Fruit fly (Drosophila melanogaster): ENCODE measurements around the gene Abd-B.

Gene Abd-B

DNA sequence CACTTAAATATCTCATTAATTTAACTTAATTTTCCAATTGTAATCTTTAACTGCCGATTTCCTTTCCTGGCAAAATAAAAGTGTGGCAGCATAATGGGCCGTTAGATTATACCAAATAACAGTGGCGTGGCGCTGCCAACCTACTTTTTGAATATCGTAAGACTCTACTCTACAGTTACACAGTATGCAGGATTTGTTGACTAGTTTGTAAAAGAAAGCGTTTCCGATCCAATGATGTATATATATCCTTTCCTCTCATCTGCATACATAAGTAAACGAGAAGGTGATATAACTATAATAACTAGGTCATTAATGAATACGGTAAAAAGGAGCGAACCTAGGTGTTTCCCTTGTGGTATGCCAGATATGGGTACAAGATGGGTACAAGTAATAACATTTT is 19.7 kb upstream of the Abd-B start, which contains the start of gene EMC2B (continued):
- TF ChIP-seq sob (GFP tag; IDR thresholded peaks at IDR 0.05), result no peak
- peak; percentile 68 for TF ChIP-seq CG17829 (tag; optimal IDR thresholded peaks at IDR 0.05)
- TF ChIP-seq Dp (GFP tag; optimal IDR thresholded peaks at IDR 0.05), result peak; percentile 20
- TF ChIP-seq chinmo (GFP tag; IDR thresholded peaks at IDR 0.05; ENCODE audit: partially characterized antibody), result no peak
- TF ChIP-seq oc (tag; optimal IDR thresholded peaks at IDR 0.05), result no peak
- no peak for TF ChIP-seq knrl (GFP tag; IDR thresholded peaks at IDR 0.05; ENCODE audit: partially characterized antibody)
- peak; percentile 10 for TF ChIP-seq Bteb2 (GFP tag; optimal IDR thresholded peaks at IDR 0.05)
- TF ChIP-seq mirr (GFP tag; optimal IDR thresholded peaks at IDR 0.05), result peak; percentile 16
- TF ChIP-seq grau (tag; optimal IDR thresholded peaks at IDR 0.05), result peak; percentile 34
- no peak for TF ChIP-seq slbo (GFP tag; IDR thresholded peaks at IDR 0.05)
- TF ChIP-seq crp (GFP tag; optimal IDR thresholded peaks at IDR 0.05), result no peak
- TF ChIP-seq disco-r (GFP tag; optimal IDR thresholded peaks at IDR 0.05), result peak; percentile 22
- TF ChIP-seq scrt (GFP tag; optimal IDR thresholded peaks at IDR 0.05), result no peak
- TF ChIP-seq Sry-β (GFP tag; optimal IDR thresholded peaks at IDR 0.05), result no peak
- TF ChIP-seq corto (GFP tag; optimal IDR thresholded peaks at IDR 0.05), result no peak
- TF ChIP-seq CG34422 (GFP tag; IDR thresholded peaks at IDR 0.05), result no peak
- TF ChIP-seq tgo (GFP tag; IDR thresholded peaks at IDR 0.05), result no peak
- TF ChIP-seq dm (GFP tag; optimal IDR thresholded peaks at IDR 0.05), result peak; percentile 43
- TF ChIP-seq Usf (GFP tag; optimal IDR thresholded peaks at IDR 0.05), result no peak
- TF ChIP-seq CG13894 (tag; optimal IDR thresholded peaks at IDR 0.05), result no peak
- no peak for TF ChIP-seq Blimp-1 (GFP tag; optimal IDR thresholded peaks at IDR 0.05)
- TF ChIP-seq sug (tag; optimal IDR thresholded peaks at IDR 0.05), result peak; percentile 33
- no peak for TF ChIP-seq CG5180 (GFP tag; optimal IDR thresholded peaks at IDR 0.05)
- no peak for TF ChIP-seq CG7987 (GFP tag; optimal IDR thresholded peaks at IDR 0.05)
- peak; percentile 30 for TF ChIP-seq CG8924 (tag; optimal IDR thresholded peaks at IDR 0.05)
- TF ChIP-seq Vsx1 (GFP tag; optimal IDR thresholded peaks at IDR 0.05), result no peak
- TF ChIP-seq CG3995 (GFP tag; optimal IDR thresholded peaks at IDR 0.05), result peak; percentile 2
- TF ChIP-seq B-H1 (GFP tag; IDR thresholded peaks at IDR 0.05), result no peak
- TF ChIP-seq Lpt (GFP tag; optimal IDR thresholded peaks at IDR 0.05), result no peak
- no peak for TF ChIP-seq sc (optimal IDR thresholded peaks at IDR 0.05)
- TF ChIP-seq sc (GFP tag; optimal IDR thresholded peaks at IDR 0.05), result no peak
- peak; percentile 14 for TF ChIP-seq CG8388 (GFP tag; optimal IDR thresholded peaks at IDR 0.05)
- peak; percentile 31 for TF ChIP-seq BEAF-32 (GFP tag; optimal IDR thresholded peaks at IDR 0.05)
- TF ChIP-seq Poxn (GFP tag; IDR thresholded peaks at IDR 0.05), result no peak
- TF ChIP-seq hbn (GFP tag; IDR thresholded peaks at IDR 0.05; ENCODE audit: partially characterized antibody), result no peak
- peak; percentile 64 for TF ChIP-seq pnt (GFP tag; optimal IDR thresholded peaks at IDR 0.05)
- peak; percentile 12 for TF ChIP-seq CG17359 (tag; optimal IDR thresholded peaks at IDR 0.05)
- TF ChIP-seq kah (GFP tag; optimal IDR thresholded peaks at IDR 0.05), result no peak
- TF ChIP-seq CG4730 (GFP tag; IDR thresholded peaks at IDR 0.05), result no peak
- no peak for TF ChIP-seq az2 (GFP tag; optimal IDR thresholded peaks at IDR 0.05)
- TF ChIP-seq CG12071 (GFP tag; optimal IDR thresholded peaks at IDR 0.05), result no peak
- TF ChIP-seq Oli (tag; optimal IDR thresholded peaks at IDR 0.05), result peak; percentile 34
- TF ChIP-seq sens (GFP tag), result peak; percentile 86
- TF ChIP-seq MTF-1 (GFP tag; optimal IDR thresholded peaks at IDR 0.05; ENCODE audit: borderline replicate concordance), result no peak
- peak; percentile 40 for TF ChIP-seq Dek (tag; optimal IDR thresholded peaks at IDR 0.05)
- no peak for TF ChIP-seq Drgx (GFP tag; IDR thresholded peaks at IDR 0.05)
- TF ChIP-seq ap (GFP tag; IDR thresholded peaks at IDR 0.05), result no peak
- peak; percentile 53 for TF ChIP-seq MESR4 (GFP tag; optimal IDR thresholded peaks at IDR 0.05)
- no peak for TF ChIP-seq CG6813 (GFP tag; optimal IDR thresholded peaks at IDR 0.05)
- no peak for TF ChIP-seq CG7928 (GFP tag; optimal IDR thresholded peaks at IDR 0.05)
- no peak for TF ChIP-seq CG15011 (GFP tag; optimal IDR thresholded peaks at IDR 0.05)

Measured in whole organism, embryonic.